Fruit fly (Drosophila melanogaster): ENCODE measurements around the gene kmg.

kmg gene

dm6 chr2L:13142803-13143202 lies 17.5 kb upstream of the kmg start, which contains the start of gene CG9928:
Gene CG9928 (minus strand): TSS chr2L:13142903.
- TF ChIP-seq kay (GFP tag; ENCODE audit: borderline replicate concordance) (no peak), Hr96 (GFP tag; optimal IDR thresholded peaks at IDR 0.05) (no peak), pad (GFP tag; optimal IDR thresholded peaks at IDR 0.05) (no peak), CG7101 (tag; optimal IDR thresholded peaks at IDR 0.05) (no peak), CG11617 (GFP tag; optimal IDR thresholded peaks at IDR 0.05) (no peak), toe (GFP tag; optimal IDR thresholded peaks at IDR 0.05) (no peak), CG12768 (GFP tag; optimal IDR thresholded peaks at IDR 0.05) (no peak), bab1 (GFP tag; optimal IDR thresholded peaks at IDR 0.05) (no peak), Mnt (GFP tag; optimal IDR thresholded peaks at IDR 0.05) (no peak), CG7045 (GFP tag; optimal IDR thresholded peaks at IDR 0.05) (no peak), cnc (optimal IDR thresholded peaks at IDR 0.05) (no peak), CG1620 (GFP tag; optimal IDR thresholded peaks at IDR 0.05) (no peak), CG5204 (GFP tag; optimal IDR thresholded peaks at IDR 0.05) (no peak), CG14711 (tag; optimal IDR thresholded peaks at IDR 0.05) (no peak), cic (GFP tag; optimal IDR thresholded peaks at IDR 0.05) (no peak), CG33017 (tag; optimal IDR thresholded peaks at IDR 0.05) (no peak), ovo (GFP tag; optimal IDR thresholded peaks at IDR 0.05) (no peak), Clk (GFP tag; optimal IDR thresholded peaks at IDR 0.05) (no peak)

dm6 chr2L:13143522-13143921 lies 16.8 kb upstream of the kmg start, which contains the start of gene CG16978:
Gene CG16978 (minus strand): TSS chr2L:13143622.
- TF ChIP-seq CG1620 (GFP tag; optimal IDR thresholded peaks at IDR 0.05), result no peak
- TF ChIP-seq CG7045 (GFP tag; optimal IDR thresholded peaks at IDR 0.05), result no peak
- no peak for TF ChIP-seq Crg-1 (GFP tag; optimal IDR thresholded peaks at IDR 0.05)
- no peak for TF ChIP-seq Hr96 (GFP tag; optimal IDR thresholded peaks at IDR 0.05)

dm6 chr2L:13145035-13145683 lies 15.2 kb upstream of the kmg start:
- TF ChIP-seq ovo (GFP tag; optimal IDR thresholded peaks at IDR 0.05) (no peak), bab1 (GFP tag; optimal IDR thresholded peaks at IDR 0.05) (peak; percentile 77)

dm6 chr2L:13146254-13146653 lies 14.1 kb upstream of the kmg start:
- TF ChIP-seq ovo (GFP tag; optimal IDR thresholded peaks at IDR 0.05), result no peak
- TF ChIP-seq bab1 (GFP tag; optimal IDR thresholded peaks at IDR 0.05), result no peak
- TF ChIP-seq tj (GFP tag; optimal IDR thresholded peaks at IDR 0.05), result no peak
- no peak for TF ChIP-seq cnc (optimal IDR thresholded peaks at IDR 0.05)
- no peak for TF ChIP-seq Clk (GFP tag; optimal IDR thresholded peaks at IDR 0.05)
- TF ChIP-seq Hr96 (GFP tag; optimal IDR thresholded peaks at IDR 0.05), result no peak

- TF ChIP-seq CG1620 (GFP tag; optimal IDR thresholded peaks at IDR 0.05) (no peak), toe (GFP tag; optimal IDR thresholded peaks at IDR 0.05) (no peak), pad (GFP tag; optimal IDR thresholded peaks at IDR 0.05) (no peak), cnc (optimal IDR thresholded peaks at IDR 0.05) (no peak), CG7101 (tag; optimal IDR thresholded peaks at IDR 0.05) (no peak), Hr96 (GFP tag; optimal IDR thresholded peaks at IDR 0.05) (no peak), bab1 (GFP tag; optimal IDR thresholded peaks at IDR 0.05) (no peak), CG12768 (GFP tag; optimal IDR thresholded peaks at IDR 0.05) (no peak), tj (GFP tag; optimal IDR thresholded peaks at IDR 0.05) (no peak), CG7045 (GFP tag; optimal IDR thresholded peaks at IDR 0.05) (no peak), Clk (GFP tag; optimal IDR thresholded peaks at IDR 0.05) (no peak), Mnt (GFP tag; optimal IDR thresholded peaks at IDR 0.05) (no peak), Crg-1 (GFP tag; optimal IDR thresholded peaks at IDR 0.05) (no peak), kay (GFP tag; ENCODE audit: borderline replicate concordance) (no peak), CG11617 (GFP tag; optimal IDR thresholded peaks at IDR 0.05) (no peak), CG5204 (GFP tag; optimal IDR thresholded peaks at IDR 0.05) (no peak), cic (GFP tag; optimal IDR thresholded peaks at IDR 0.05) (no peak), CG14711 (tag; optimal IDR thresholded peaks at IDR 0.05) (no peak), CG33017 (tag; optimal IDR thresholded peaks at IDR 0.05) (no peak)
These were observed 6.0 kb upstream of the kmg start for dm6 chr2L:13154313-13154712.

- TF ChIP-seq Hr96 (GFP tag; optimal IDR thresholded peaks at IDR 0.05) (no peak), tj (GFP tag; optimal IDR thresholded peaks at IDR 0.05) (peak; percentile 20), Mnt (GFP tag; optimal IDR thresholded peaks at IDR 0.05) (no peak), CG12768 (GFP tag; optimal IDR thresholded peaks at IDR 0.05) (peak; percentile 57), bab1 (GFP tag; optimal IDR thresholded peaks at IDR 0.05) (no peak), CG14711 (tag; optimal IDR thresholded peaks at IDR 0.05) (peak; percentile 56), Clk (GFP tag; optimal IDR thresholded peaks at IDR 0.05) (peak; percentile 18), Crg-1 (GFP tag; optimal IDR thresholded peaks at IDR 0.05) (no peak), CG7045 (GFP tag; optimal IDR thresholded peaks at IDR 0.05) (peak; percentile 77), cic (GFP tag; optimal IDR thresholded peaks at IDR 0.05) (peak; percentile 11), kay (GFP tag; ENCODE audit: borderline replicate concordance) (peak; percentile 71), CG11617 (GFP tag; optimal IDR thresholded peaks at IDR 0.05) (peak; percentile 49), CG33017 (tag; optimal IDR thresholded peaks at IDR 0.05) (peak; percentile 87), pad (GFP tag; optimal IDR thresholded peaks at IDR 0.05) (peak; percentile 11), CG7101 (tag; optimal IDR thresholded peaks at IDR 0.05) (peak; percentile 63)
These were observed 4.0 kb upstream of the kmg start for dm6 chr2L:13156349-13156748.

dm6 chr2L:13157903-13158302 lies 2.4 kb upstream of the kmg start:
- TF ChIP-seq Clk (GFP tag; optimal IDR thresholded peaks at IDR 0.05) (no peak), cnc (optimal IDR thresholded peaks at IDR 0.05) (no peak), toe (GFP tag; optimal IDR thresholded peaks at IDR 0.05) (peak; percentile 33), CG12768 (GFP tag; optimal IDR thresholded peaks at IDR 0.05) (peak; percentile 4), CG11617 (GFP tag; optimal IDR thresholded peaks at IDR 0.05) (peak; percentile 32), CG7101 (tag; optimal IDR thresholded peaks at IDR 0.05) (peak; percentile 19), bab1 (GFP tag; optimal IDR thresholded peaks at IDR 0.05) (peak; percentile 60)
